Worm (Caenorhabditis elegans) whole organism, L2 larva: ENCODE results near the gene gsnl-1.

Experiments used
- C34F6.9 ChIP-seq: fragments of 150-350 bp; optimal IDR thresholded peaks from 2 replicates; lab custom pipeline; 2014; ENCODE audit warnings: missing biosample characterization, missing genetic modification characterization
- F13H6.1 ChIP-seq: sonication (generic microtip); optimal IDR thresholded peaks from 2 replicates; lab custom pipeline; 2016; ENCODE audit warnings: missing genetic modification characterization, missing compliant biosample characterization
- R02D3.7 ChIP-seq: fragments of 150-350 bp; optimal IDR thresholded peaks from 2 replicates; lab custom pipeline; 2014; ENCODE audit warnings: missing biosample characterization, missing genetic modification characterization
- Y55F3AM.14 ChIP-seq: fragments of 200-800 bp; sonication (Bioruptor generic); optimal IDR thresholded peaks from 2 replicates; lab custom pipeline; 2018; ENCODE audit warnings: mild to moderate bottlenecking, missing genetic modification characterization, missing compliant biosample characterization
- ZK546.5 ChIP-seq: sonication (generic microtip); optimal IDR thresholded peaks from 2 replicates; lab custom pipeline; 2017; ENCODE audit warnings: missing biosample characterization, missing genetic modification characterization
- alr-1 ChIP-seq: fragments of 150-350 bp; optimal IDR thresholded peaks from 2 replicates; lab custom pipeline; 2014; ENCODE audit warnings: missing biosample characterization, missing genetic modification characterization
- ama-1 ChIP-seq: fragments of 150-350 bp; optimal IDR thresholded peaks from 2 replicates; lab custom pipeline; 2018; ENCODE audit warnings: inconsistent platforms
- blmp-1 ChIP-seq: sonication (generic microtip); optimal IDR thresholded peaks from 2 replicates; lab custom pipeline; 2017; ENCODE audit warnings: missing genetic modification characterization, mild to moderate bottlenecking, missing compliant biosample characterization, antibody characterized with exemption, moderate library complexity; ENCODE audit not compliant: insufficient read depth
- ceh-16 ChIP-seq: fragments of 150-350 bp; optimal IDR thresholded peaks from 2 replicates; lab custom pipeline; 2014; ENCODE audit warnings: missing biosample characterization, missing genetic modification characterization
- dmd-4 ChIP-seq: sonication (generic microtip); optimal IDR thresholded peaks from 2 replicates; lab custom pipeline; 2017; ENCODE audit warnings: missing biosample characterization, missing genetic modification characterization
- egl-27 ChIP-seq: sonication (generic microtip); optimal IDR thresholded peaks from 3 replicates; lab custom pipeline; 2017; ENCODE audit warnings: missing biosample characterization, missing genetic modification reagents, missing genetic modification characterization
- elt-1 ChIP-seq: fragments of 150-350 bp; optimal IDR thresholded peaks from 2 replicates; lab custom pipeline; 2014; ENCODE audit warnings: missing biosample characterization, missing genetic modification characterization
- elt-3 ChIP-seq: sonication (generic microtip); optimal IDR thresholded peaks from 2 replicates; lab custom pipeline; 2017; ENCODE audit warnings: missing biosample characterization, missing genetic modification characterization
- fos-1 ChIP-seq: fragments of 150-350 bp; optimal IDR thresholded peaks from 2 replicates; lab custom pipeline; 2014; ENCODE audit warnings: missing biosample characterization, missing genetic modification characterization
- gmeb-1 ChIP-seq: fragments of 150-350 bp; optimal IDR thresholded peaks from 2 replicates; lab custom pipeline; 2014; ENCODE audit warnings: missing biosample characterization, missing genetic modification characterization
- lin-11 ChIP-seq: fragments of 150-350 bp; sonication (generic microtip); optimal IDR thresholded peaks from 2 replicates; lab custom pipeline; 2014; ENCODE audit warnings: missing biosample characterization, missing genetic modification characterization, inconsistent platforms, mixed read lengths
- lin-13 ChIP-seq: fragments of 150-350 bp; optimal IDR thresholded peaks from 2 replicates; lab custom pipeline; 2014; ENCODE audit warnings: missing biosample characterization, missing genetic modification reagents, missing genetic modification characterization
- lin-39 ChIP-seq: fragments of 150-350 bp; optimal IDR thresholded peaks from 2 replicates; lab custom pipeline; 2014; ENCODE audit warnings: missing biosample characterization, missing genetic modification reagents, missing genetic modification characterization
- mdl-1 ChIP-seq, 2 experiments: fragments of 150-350 bp in 1 of 2; sonication (generic microtip) in 1 of 2; optimal IDR thresholded peaks; 2 replicates each; lab custom pipeline; 2017; ENCODE audit warnings: missing biosample characterization in 2 of 2, missing genetic modification characterization in 2 of 2
- nhr-11 ChIP-seq: fragments of 150-350 bp; optimal IDR thresholded peaks from 2 replicates; lab custom pipeline; 2014; ENCODE audit warnings: missing biosample characterization, missing genetic modification characterization
- nhr-12 ChIP-seq: fragments of 150-350 bp; optimal IDR thresholded peaks from 2 replicates; lab custom pipeline; 2014; ENCODE audit warnings: missing biosample characterization, missing genetic modification characterization
- nhr-23 ChIP-seq: fragments of 150-350 bp; optimal IDR thresholded peaks from 2 replicates; lab custom pipeline; 2014; ENCODE audit warnings: missing biosample characterization, missing genetic modification reagents, missing genetic modification characterization
- nhr-237 ChIP-seq: fragments of 150-350 bp; optimal IDR thresholded peaks from 2 replicates; lab custom pipeline; 2014; ENCODE audit warnings: missing biosample characterization, missing genetic modification characterization
- nhr-25 ChIP-seq: fragments of 150-350 bp; sonication (generic microtip); optimal IDR thresholded peaks from 3 replicates; lab custom pipeline; 2014; ENCODE audit warnings: missing biosample characterization, missing genetic modification characterization
- nhr-6 ChIP-seq: fragments of 150-350 bp; optimal IDR thresholded peaks from 2 replicates; lab custom pipeline; 2014; ENCODE audit warnings: missing biosample characterization, missing genetic modification characterization
- peb-1 ChIP-seq: fragments of 150-350 bp; optimal IDR thresholded peaks from 2 replicates; lab custom pipeline; 2014; ENCODE audit warnings: missing biosample characterization, missing genetic modification characterization
- sem-4 ChIP-seq: fragments of 150-350 bp; optimal IDR thresholded peaks from 2 replicates; lab custom pipeline; 2014; ENCODE audit warnings: missing biosample characterization, missing genetic modification reagents, missing genetic modification characterization
- skn-1 ChIP-seq: sonication (generic microtip); optimal IDR thresholded peaks from 2 replicates; lab custom pipeline; 2017; ENCODE audit warnings: missing biosample characterization, missing genetic modification characterization
- sma-3 ChIP-seq: sonication (generic microtip); optimal IDR thresholded peaks from 2 replicates; lab custom pipeline; 2016; ENCODE audit warnings: missing genetic modification reagents, missing genetic modification characterization, missing compliant biosample characterization
- sma-9 ChIP-seq, 2 experiments: fragments of 150-350 bp in 1 of 2; sonication (generic microtip) in 1 of 2; optimal IDR thresholded peaks; 2 replicates each; lab custom pipeline; 2014 to 2016; ENCODE audit warnings: missing genetic modification characterization in 2 of 2, mild to moderate bottlenecking in 1 of 2, missing biosample characterization in 1 of 2, missing compliant biosample characterization in 1 of 2, missing genetic modification reagents in 1 of 2, moderate library complexity in 1 of 2
- snpc-4 ChIP-seq: fragments of 150-350 bp; optimal IDR thresholded peaks from 2 replicates; lab custom pipeline; 2014; ENCODE audit warnings: missing biosample characterization, missing genetic modification characterization
- unc-39 ChIP-seq: fragments of 150-350 bp; optimal IDR thresholded peaks from 2 replicates; lab custom pipeline; 2014; ENCODE audit warnings: missing biosample characterization, missing genetic modification characterization
- unc-55 ChIP-seq: fragments of 150-350 bp; sonication (generic microtip); optimal IDR thresholded peaks from 3 replicates; lab custom pipeline; 2014; ENCODE audit warnings: missing biosample characterization, missing genetic modification reagents, missing genetic modification characterization
- unc-62 ChIP-seq: fragments of 150-350 bp; optimal IDR thresholded peaks from 2 replicates; lab custom pipeline; 2014; ENCODE audit warnings: missing biosample characterization, missing genetic modification reagents, missing genetic modification characterization
- ztf-11 ChIP-seq: sonication (generic microtip); optimal IDR thresholded peaks from 2 replicates; lab custom pipeline; 2017; ENCODE audit warnings: missing biosample characterization, missing genetic modification characterization

The gsnl-1 gene

ce11 chrV:9496742-9497141 is at the start of gene gsnl-1:
gsnl-1 (plus strand) TSS chrV:9497042.
- TF ChIP-seq R02D3.7 (tag; lab: Kevin White, UChicago) = no peak
- no peak for TF ChIP-seq nhr-12 (tag; lab: Kevin White, UChicago)
- TF ChIP-seq nhr-11 = no peak
- no peak for TF ChIP-seq peb-1 (tag; lab: Kevin White, UChicago)
- TF ChIP-seq sma-9 (GFP tag; optimal IDR thresholded peaks at IDR 0.05; lab: Kevin White, UChicago) = no peak
- TF ChIP-seq sma-9 (tag; optimal IDR thresholded peaks at IDR 0.05; lab: Kevin White, UChicago) = no peak
- TF ChIP-seq ztf-11 (tag; lab: Kevin White, UChicago) = no peak
- TF ChIP-seq snpc-4 = no peak
- TF ChIP-seq unc-62 (GFP tag; lab: Kevin White, UChicago) = no peak
- no peak for TF ChIP-seq alr-1
- no peak for TF ChIP-seq nhr-237
- no peak for TF ChIP-seq ZK546.5
- TF ChIP-seq skn-1 (tag; lab: Kevin White, UChicago) = no peak
- TF ChIP-seq sem-4 (tag; lab: Kevin White, UChicago) = no peak
- no peak for TF ChIP-seq Y55F3AM.14 (GFP tag; lab: Kevin White, UChicago)
- no peak for TF ChIP-seq gmeb-1

- TF ChIP-seq nhr-6 (tag; lab: Kevin White, UChicago) = no peak
- TF ChIP-seq F13H6.1 = no peak
- no peak for TF ChIP-seq elt-3 (tag; lab: Kevin White, UChicago)
- TF ChIP-seq R02D3.7 (tag; lab: Kevin White, UChicago) = no peak
- no peak for TF ChIP-seq sem-4 (tag; lab: Kevin White, UChicago)
- TF ChIP-seq egl-27 (tag; lab: Kevin White, UChicago) = no peak
- no peak for TF ChIP-seq Y55F3AM.14 (GFP tag; lab: Kevin White, UChicago)
- TF ChIP-seq C34F6.9 = no peak
- TF ChIP-seq unc-39 (tag; lab: Kevin White, UChicago) = no peak
- TF ChIP-seq lin-13 (GFP tag; lab: Kevin White, UChicago) = no peak
- no peak for TF ChIP-seq nhr-25 (tag; lab: Kevin White, UChicago)
- no peak for TF ChIP-seq lin-39
- TF ChIP-seq nhr-23 (tag; lab: Kevin White, UChicago) = no peak
- no peak for TF ChIP-seq unc-55 (GFP tag; lab: Kevin White, UChicago)
- TF ChIP-seq ZK546.5 = no peak
These were observed 45.4 kb upstream of the gsnl-1 start for ce11 chrV:9451485-9451884.

ce11 chrV:9453333-9453732 is 43.5 kb upstream of the gsnl-1 start:
- TF ChIP-seq lin-13 (GFP tag; lab: Kevin White, UChicago) (no peak), nhr-237 (no peak), dmd-4 (tag; lab: Kevin White, UChicago) (no peak), nhr-25 (tag; lab: Kevin White, UChicago) (no peak), unc-55 (GFP tag; lab: Kevin White, UChicago) (no peak), blmp-1 (tag; lab: Kevin White, UChicago) (no peak), sma-3 (no peak), nhr-23 (tag; lab: Kevin White, UChicago) (no peak), sma-9 (GFP tag; optimal IDR thresholded peaks at IDR 0.05; lab: Kevin White, UChicago) (no peak), sma-9 (tag; optimal IDR thresholded peaks at IDR 0.05; lab: Kevin White, UChicago) (no peak)

- TF ChIP-seq blmp-1 (tag; lab: Kevin White, UChicago) (peak; percentile 70), lin-11 (no peak), fos-1 (tag; lab: Kevin White, UChicago) (peak; percentile 55)
These were observed 42.9 kb upstream of the gsnl-1 start for ce11 chrV:9453933-9454332.

- TF ChIP-seq ZK546.5 = no peak
- TF ChIP-seq F13H6.1 = no peak
- TF ChIP-seq lin-13 (GFP tag; lab: Kevin White, UChicago) = no peak
- no peak for TF ChIP-seq mdl-1 (tag; optimal IDR thresholded peaks at IDR 0.05; lab: Kevin White, UChicago)
- TF ChIP-seq ama-1 = no peak
- no peak for TF ChIP-seq C34F6.9
- no peak for TF ChIP-seq elt-1 (tag; lab: Kevin White, UChicago)
- TF ChIP-seq ceh-16 (tag; lab: Kevin White, UChicago) = no peak
- TF ChIP-seq fos-1 (tag; lab: Kevin White, UChicago) = no peak
- TF ChIP-seq, all 48 proteins: peak for 0
These were observed 39.3 kb upstream of the gsnl-1 start for ce11 chrV:9457535-9457934.
